Fruit fly (Drosophila melanogaster): ENCODE data around the gene Sema5c.

dm6 chr3L:12040313-12040924 lies 41.2 kb downstream of the Sema5c start:
- TF ChIP-seq insv (optimal IDR thresholded peaks at IDR 0.05) (no peak), ttk (optimal IDR thresholded peaks at IDR 0.05) (no peak), psq (optimal IDR thresholded peaks at IDR 0.05) (no peak), Sin3A (optimal IDR thresholded peaks at IDR 0.05) (no peak), h (optimal IDR thresholded peaks at IDR 0.05) (no peak)
